Fruit fly (Drosophila melanogaster) whole organism, pupa: ENCODE data around the gene CG1387.

Experiments used
- CG10348 ChIP-seq: fragments of 200-800 bp; sonication (Bioruptor generic); IDR thresholded peaks from 2 replicates; pipeline ENCODE4 v1.3.6; 2022; ENCODE audit warnings: missing biosample characterization, missing genetic modification characterization
- CG12605 ChIP-seq: fragments of 200-800 bp; sonication (Bioruptor generic); IDR thresholded peaks from 2 replicates; pipeline ENCODE4 v1.3.6; 2022; ENCODE audit warnings: missing biosample characterization, missing genetic modification characterization
- CG13204 ChIP-seq: fragments of 200-800 bp; sonication (Bioruptor generic); optimal IDR thresholded peaks from 2 replicates; lab custom pipeline; 2018; ENCODE audit warnings: missing biosample characterization, mild to moderate bottlenecking, missing genetic modification characterization, moderate library complexity
- CG14655 ChIP-seq: fragments of 200-800 bp; sonication (Bioruptor generic); optimal IDR thresholded peaks from 3 replicates; lab custom pipeline; 2017; ENCODE audit warnings: mild to moderate bottlenecking, missing biosample characterization, missing genetic modification reagents, missing genetic modification characterization
- CG15710 ChIP-seq: fragments of 200-800 bp; sonication (Bioruptor generic); optimal IDR thresholded peaks from 2 replicates; lab custom pipeline; 2018; ENCODE audit warnings: missing biosample characterization, mild to moderate bottlenecking, missing genetic modification characterization, moderate library complexity
- CG17806 ChIP-seq: fragments of 200-800 bp; sonication (Bioruptor generic); optimal IDR thresholded peaks from 2 replicates; lab custom pipeline; 2018; ENCODE audit warnings: missing biosample characterization, mild to moderate bottlenecking, missing genetic modification characterization, moderate library complexity
- CG32121 ChIP-seq: fragments of 200-800 bp; sonication (Bioruptor generic); IDR thresholded peaks from 2 replicates; pipeline ENCODE4 v1.3.6; 2022; ENCODE audit warnings: missing biosample characterization, missing genetic modification characterization
- CG34367 ChIP-seq: fragments of 200-800 bp; sonication (Bioruptor generic); optimal IDR thresholded peaks from 2 replicates; lab custom pipeline; 2018; ENCODE audit warnings: missing biosample characterization, mild to moderate bottlenecking, missing genetic modification characterization
- CG4496 ChIP-seq: fragments of 200-800 bp; sonication (Bioruptor generic); IDR thresholded peaks from 3 replicates; pipeline ENCODE4 v1.3.6; 2022; ENCODE audit warnings: missing biosample characterization, missing genetic modification characterization
- CG8159 ChIP-seq: fragments of 200-800 bp; sonication (Bioruptor generic); optimal IDR thresholded peaks from 3 replicates; lab custom pipeline; 2018; ENCODE audit warnings: missing biosample characterization, mild to moderate bottlenecking, missing genetic modification characterization, moderate library complexity
- CG8301 ChIP-seq: fragments of 200-800 bp; sonication (Bioruptor generic); optimal IDR thresholded peaks from 2 replicates; lab custom pipeline; 2018; ENCODE audit warnings: missing biosample characterization, mild to moderate bottlenecking, missing genetic modification characterization
- CG9948 ChIP-seq: fragments of 200-800 bp; sonication (Bioruptor generic); optimal IDR thresholded peaks from 2 replicates; lab custom pipeline; 2018; ENCODE audit warnings: missing biosample characterization, mild to moderate bottlenecking, missing genetic modification characterization, moderate library complexity
- D1 ChIP-seq: fragments of 200-800 bp; sonication (Bioruptor generic); optimal IDR thresholded peaks from 2 replicates; lab custom pipeline; 2018; ENCODE audit warnings: missing biosample characterization, mild to moderate bottlenecking, missing genetic modification characterization, moderate library complexity
- EcR ChIP-seq: fragments of 200-800 bp; sonication (Bioruptor generic); optimal IDR thresholded peaks from 3 replicates; lab custom pipeline; 2019; ENCODE audit warnings: missing biosample characterization, missing genetic modification characterization, mild to moderate bottlenecking, moderate library complexity, missing genetic modification reagents
- Ets98B ChIP-seq: fragments of 200-800 bp; sonication (Bioruptor generic); IDR thresholded peaks from 2 replicates; pipeline ENCODE4 v1.3.6; 2022; ENCODE audit warnings: missing biosample characterization, missing genetic modification characterization
- Pif1A ChIP-seq: fragments of 200-800 bp; sonication (Bioruptor generic); optimal IDR thresholded peaks from 3 replicates; lab custom pipeline; 2016; ENCODE audit warnings: missing biosample characterization, missing genetic modification characterization
- Pif1B ChIP-seq: fragments of 200-800 bp; sonication (Bioruptor generic); optimal IDR thresholded peaks from 3 replicates; lab custom pipeline; 2016; ENCODE audit warnings: missing biosample characterization, missing genetic modification characterization
- Snoo ChIP-seq: fragments of 200-800 bp; sonication (Bioruptor generic); optimal IDR thresholded peaks from 3 replicates; lab custom pipeline; 2017; ENCODE audit warnings: missing biosample characterization, mild to moderate bottlenecking, missing genetic modification characterization, inconsistent platforms
- fd96Ca ChIP-seq: fragments of 200-800 bp; sonication (Bioruptor generic); IDR thresholded peaks from 3 replicates; pipeline ENCODE4 v1.3.6; 2022; ENCODE audit warnings: missing biosample characterization, missing genetic modification characterization
- gl ChIP-seq: fragments of 200-800 bp; sonication (Bioruptor generic); optimal IDR thresholded peaks from 2 replicates; lab custom pipeline; 2018; ENCODE audit warnings: missing biosample characterization, mild to moderate bottlenecking, missing genetic modification characterization
- rn ChIP-seq: fragments of 200-800 bp; sonication (Bioruptor generic); IDR thresholded peaks from 2 replicates; pipeline ENCODE4 v1.3.6; 2022; ENCODE audit warnings: missing biosample characterization, missing genetic modification characterization

CG1387 gene

DNA sequence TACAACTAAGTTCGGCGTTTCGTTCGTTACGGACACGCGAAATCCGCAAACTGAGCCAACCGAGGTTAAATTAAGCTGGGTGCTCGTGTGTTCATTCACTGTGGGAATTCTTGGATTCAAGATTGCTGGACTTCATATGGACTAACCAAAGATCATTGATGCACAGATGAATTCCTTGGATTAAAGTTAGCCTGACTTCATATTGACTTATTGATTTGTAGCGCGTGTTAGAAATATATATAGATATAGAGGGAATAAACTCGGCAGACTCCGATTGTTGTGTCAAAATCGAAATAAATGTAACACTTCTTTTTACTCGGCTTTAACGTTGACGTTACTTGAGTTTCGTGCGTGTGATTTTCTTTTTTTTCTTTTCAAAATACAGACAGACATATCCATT is at the start of gene CG1387:
CG1387 (plus strand) TSS at position 301 of the 400 bp plus-strand sequence.
- TF ChIP-seq Snoo (tag; lab: Kevin White, UChicago) = no peak
- TF ChIP-seq rn (GFP tag; lab: Robert Waterston, UW) = no peak
- TF ChIP-seq CG14655 = no peak
- no peak for TF ChIP-seq CG13204 (GFP tag; lab: Kevin White, UChicago)
- TF ChIP-seq CG15710 (tag; lab: Kevin White, UChicago) = no peak
- no peak for TF ChIP-seq Pif1B (GFP tag; lab: Kevin White, UChicago)
- TF ChIP-seq D1 (tag; lab: Kevin White, UChicago) = no peak
- TF ChIP-seq CG32121 (GFP tag; lab: Robert Waterston, UW) = no peak
- no peak for TF ChIP-seq gl
- no peak for TF ChIP-seq CG8301 (tag; lab: Kevin White, UChicago)
- TF ChIP-seq CG12605 (GFP tag; lab: Robert Waterston, UW) = no peak
- no peak for TF ChIP-seq Ets98B
- TF ChIP-seq EcR (GFP tag; lab: Kevin White, UChicago) = no peak
- no peak for TF ChIP-seq CG4496 (GFP tag; lab: Robert Waterston, UW)
- TF ChIP-seq CG8159 (tag; lab: Kevin White, UChicago) = no peak
- no peak for TF ChIP-seq CG17806 (tag; lab: Kevin White, UChicago)
- no peak for TF ChIP-seq fd96Ca (GFP tag; lab: Robert Waterston, UW)
- no peak for TF ChIP-seq Pif1A (GFP tag; lab: Kevin White, UChicago)
- no peak for TF ChIP-seq CG9948 (tag; lab: Kevin White, UChicago)
- TF ChIP-seq, all 21 proteins: peak for 0

DNA sequence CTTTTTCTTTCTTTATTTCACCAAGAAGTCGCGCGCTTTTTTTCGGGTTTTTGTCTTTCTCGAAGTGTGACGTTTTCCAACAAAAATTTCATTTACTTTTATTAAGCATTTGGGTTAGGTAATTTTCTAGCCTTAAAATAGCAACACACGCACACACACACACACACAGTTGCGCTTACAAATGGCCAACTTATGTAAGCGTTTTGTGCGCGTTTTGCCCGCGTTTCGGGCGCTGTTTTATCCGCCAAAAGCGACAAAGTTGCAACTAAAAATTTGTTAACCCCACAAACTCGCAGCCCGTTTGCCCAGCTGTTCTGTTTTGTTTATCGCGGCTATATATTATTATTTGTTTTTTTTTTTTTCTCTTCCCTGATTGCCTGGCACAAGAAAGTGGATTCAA is 19.3 kb upstream of the CG1387 start:
- TF ChIP-seq Pif1A (GFP tag; lab: Kevin White, UChicago) (no peak), EcR (GFP tag; lab: Kevin White, UChicago) (no peak), CG8159 (tag; lab: Kevin White, UChicago) (no peak), Ets98B (no peak), CG10348 (no peak), CG34367 (tag; lab: Kevin White, UChicago) (no peak), CG8301 (tag; lab: Kevin White, UChicago) (no peak), CG32121 (GFP tag; lab: Robert Waterston, UW) (no peak)
- TF ChIP-seq, all 21 proteins: peak for 0

dm6 chrX:8367069-8367468 is 18.5 kb upstream of the CG1387 start, which contains the start of gene nAChRalpha3:
Gene nAChRalpha3, minus strand, starts transcription at chrX:8367169.
- no peak for TF ChIP-seq fd96Ca (GFP tag; lab: Robert Waterston, UW)
- no peak for TF ChIP-seq CG34367 (tag; lab: Kevin White, UChicago)
- TF ChIP-seq CG12605 (GFP tag; lab: Robert Waterston, UW) = no peak
- TF ChIP-seq rn (GFP tag; lab: Robert Waterston, UW) = no peak
- TF ChIP-seq CG13204 (GFP tag; lab: Kevin White, UChicago) = no peak
- TF ChIP-seq CG14655 = no peak
- no peak for TF ChIP-seq CG9948 (tag; lab: Kevin White, UChicago)
- TF ChIP-seq Snoo (tag; lab: Kevin White, UChicago) = no peak
- TF ChIP-seq CG8159 (tag; lab: Kevin White, UChicago) = no peak
- no peak for TF ChIP-seq CG17806 (tag; lab: Kevin White, UChicago)
- TF ChIP-seq CG32121 (GFP tag; lab: Robert Waterston, UW) = no peak
- no peak for TF ChIP-seq CG15710 (tag; lab: Kevin White, UChicago)
- TF ChIP-seq gl = no peak
- no peak for TF ChIP-seq Pif1A (GFP tag; lab: Kevin White, UChicago)
- no peak for TF ChIP-seq Ets98B

DNA sequence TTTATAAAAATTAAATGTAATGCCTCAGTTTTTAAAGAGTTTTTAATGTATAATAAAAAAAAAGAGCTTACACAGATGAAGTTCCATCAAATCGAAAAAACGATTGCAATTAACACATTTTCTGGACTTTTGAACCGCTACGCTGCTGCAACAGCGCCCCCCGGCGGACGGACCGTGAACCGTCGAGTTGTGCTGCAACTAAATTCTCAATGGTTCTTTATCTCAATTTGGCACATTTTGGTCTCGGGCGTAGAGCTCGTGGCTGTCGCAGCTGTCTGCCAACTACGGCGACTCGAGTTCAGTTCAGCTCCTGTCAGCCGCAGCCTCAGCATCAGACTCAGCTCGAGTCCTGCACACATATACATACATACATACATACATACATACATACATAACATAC is 13.9 kb upstream of the CG1387 start:
- TF ChIP-seq CG14655 = no peak
- TF ChIP-seq Snoo (tag; lab: Kevin White, UChicago) = no peak
- no peak for TF ChIP-seq CG8301 (tag; lab: Kevin White, UChicago)
- TF ChIP-seq Ets98B = no peak
- TF ChIP-seq CG34367 (tag; lab: Kevin White, UChicago) = no peak
- no peak for TF ChIP-seq CG17806 (tag; lab: Kevin White, UChicago)
- no peak for TF ChIP-seq D1 (tag; lab: Kevin White, UChicago)
- TF ChIP-seq Pif1A (GFP tag; lab: Kevin White, UChicago) = no peak
- TF ChIP-seq CG10348 = no peak
- TF ChIP-seq CG4496 (GFP tag; lab: Robert Waterston, UW) = no peak
- TF ChIP-seq EcR (GFP tag; lab: Kevin White, UChicago) = no peak
- no peak for TF ChIP-seq CG13204 (GFP tag; lab: Kevin White, UChicago)
- TF ChIP-seq CG9948 (tag; lab: Kevin White, UChicago) = no peak
- no peak for TF ChIP-seq CG15710 (tag; lab: Kevin White, UChicago)
- TF ChIP-seq CG12605 (GFP tag; lab: Robert Waterston, UW) = no peak

DNA sequence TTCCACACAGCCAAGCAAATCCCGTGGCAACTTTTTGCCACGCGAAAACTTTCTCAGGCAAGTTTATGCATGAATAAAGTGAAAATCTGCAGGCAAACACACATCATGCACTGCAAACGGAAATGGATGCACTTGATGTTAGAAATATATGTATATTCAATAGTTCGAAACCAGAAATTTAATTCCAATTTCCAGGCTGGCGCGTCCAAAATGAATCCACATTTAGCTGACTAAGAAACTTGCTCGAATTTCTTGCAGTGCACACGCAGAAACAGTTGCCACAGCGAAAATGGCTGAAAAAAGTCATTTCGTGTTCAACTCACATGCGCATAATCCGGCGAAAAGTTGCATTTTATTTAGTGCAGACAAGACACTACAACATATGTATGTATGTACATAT is 11.0 kb downstream of the CG1387 start:
- TF ChIP-seq CG9948 (tag; lab: Kevin White, UChicago) = no peak
- TF ChIP-seq CG10348 = peak; percentile 16; the same call in 1 of the 2 replicates
- peak; percentile 33 for TF ChIP-seq CG14655
- no peak for TF ChIP-seq CG15710 (tag; lab: Kevin White, UChicago)
- TF ChIP-seq CG17806 (tag; lab: Kevin White, UChicago) = peak; percentile 0
- TF ChIP-seq Snoo (tag; lab: Kevin White, UChicago) = no peak
- TF ChIP-seq fd96Ca (GFP tag; lab: Robert Waterston, UW) = peak; percentile 83
- no peak for TF ChIP-seq EcR (GFP tag; lab: Kevin White, UChicago)
- TF ChIP-seq CG4496 (GFP tag; lab: Robert Waterston, UW) = peak; percentile 76; the same call in 2 of the 3 replicates
- TF ChIP-seq CG13204 (GFP tag; lab: Kevin White, UChicago) = no peak
- TF ChIP-seq gl = no peak
- peak; percentile 24 for TF ChIP-seq CG8301 (tag; lab: Kevin White, UChicago)
- TF ChIP-seq CG12605 (GFP tag; lab: Robert Waterston, UW) = no peak
- peak; percentile 2 for TF ChIP-seq CG8159 (tag; lab: Kevin White, UChicago)
- TF ChIP-seq CG32121 (GFP tag; lab: Robert Waterston, UW) = peak; percentile 69
- TF ChIP-seq CG34367 (tag; lab: Kevin White, UChicago) = no peak
- 0 out of 2 replicates have a peak, but pooled peaks have one; percentile 40 for TF ChIP-seq rn (GFP tag; lab: Robert Waterston, UW)
- TF ChIP-seq D1 (tag; lab: Kevin White, UChicago) = no peak
- peak; percentile 8 for TF ChIP-seq Pif1B (GFP tag; lab: Kevin White, UChicago)
- peak; percentile 75 for TF ChIP-seq Ets98B
- TF ChIP-seq Pif1A (GFP tag; lab: Kevin White, UChicago) = peak; percentile 23
